Worm (Caenorhabditis elegans) whole organism, L4 larva: ENCODE data around the gene Y77E11A.7.
A peak's percentile ranks its signal among the peaks of the same experiment; 100 is the strongest.

Experiments used
- F37D6.2 ChIP-seq: sonication (generic microtip); optimal IDR thresholded peaks from 2 replicates; lab custom pipeline; 2016; ENCODE audit warnings: mild to moderate bottlenecking, missing genetic modification characterization, missing compliant biosample characterization
- F49E8.2 ChIP-seq: sonication (generic microtip); optimal IDR thresholded peaks from 2 replicates; lab custom pipeline; 2016; ENCODE audit warnings: missing compliant biosample characterization, mild to moderate bottlenecking, missing genetic modification characterization, borderline replicate concordance
- R02D3.7 ChIP-seq: fragments of 150-350 bp; sonication (generic microtip); optimal IDR thresholded peaks from 3 replicates; lab custom pipeline; 2014; ENCODE audit warnings: missing biosample characterization, missing genetic modification characterization
- T26A8.4 ChIP-seq: fragments of 200-800 bp; sonication (Bioruptor generic); IDR thresholded peaks from 2 replicates; pipeline ENCODE4 v1.3.6; 2022; ENCODE audit warnings: missing genetic modification characterization, missing compliant biosample characterization
- Y48G9A.11 ChIP-seq: fragments of 200-800 bp; sonication (Bioruptor generic); IDR thresholded peaks from 2 replicates; pipeline ENCODE4 v1.3.6; 2022; ENCODE audit warnings: missing genetic modification reagents, missing genetic modification characterization, missing compliant biosample characterization
- Y5F2A.4 ChIP-seq: fragments of 200-800 bp; sonication (Bioruptor generic); optimal IDR thresholded peaks from 2 replicates; lab custom pipeline; 2018; ENCODE audit warnings: mild to moderate bottlenecking, missing genetic modification characterization, missing compliant biosample characterization
- ZK337.2 ChIP-seq: fragments of 200-800 bp; sonication (Bioruptor generic); IDR thresholded peaks from 2 replicates; pipeline ENCODE4 v1.3.6; 2022; ENCODE audit warnings: missing genetic modification reagents, missing genetic modification characterization, missing compliant biosample characterization
- aha-1 ChIP-seq: fragments of 150-350 bp; peaks from one replicate; lab custom pipeline; 2014; ENCODE audit warnings: missing biosample characterization, missing genetic modification characterization
- ama-1 ChIP-seq: fragments of 150-350 bp; optimal IDR thresholded peaks from 2 replicates; lab custom pipeline; 2014; ENCODE audit warnings: inconsistent platforms, mixed read lengths
- attf-4 ChIP-seq: sonication (generic microtip); optimal IDR thresholded peaks from 3 replicates; lab custom pipeline; 2017; ENCODE audit warnings: missing biosample characterization, missing genetic modification characterization
- ceh-32 ChIP-seq: sonication (generic microtip); optimal IDR thresholded peaks from 2 replicates; lab custom pipeline; 2016; ENCODE audit warnings: mild to moderate bottlenecking, missing genetic modification characterization, missing compliant biosample characterization; ENCODE audit not compliant: poor library complexity
- ces-1 ChIP-seq: fragments of 150-350 bp; sonication (generic microtip); optimal IDR thresholded peaks from 4 replicates; lab custom pipeline; 2014; ENCODE audit warnings: missing biosample characterization, missing genetic modification reagents, missing genetic modification characterization
- cey-2 ChIP-seq: sonication (generic microtip); optimal IDR thresholded peaks from 3 replicates; lab custom pipeline; 2017; ENCODE audit warnings: missing genetic modification characterization, mild to moderate bottlenecking, missing compliant biosample characterization, antibody characterized with exemption, borderline replicate concordance; ENCODE audit not compliant: insufficient read depth
- dmd-6 ChIP-seq: fragments of 200-800 bp; sonication (Bioruptor generic); IDR thresholded peaks from 2 replicates; pipeline ENCODE4 v1.3.6; 2022; ENCODE audit warnings: missing genetic modification reagents, missing genetic modification characterization, missing compliant biosample characterization
- dpl-1 ChIP-seq: fragments of 150-350 bp; optimal IDR thresholded peaks from 2 replicates; lab custom pipeline; 2014; ENCODE audit warnings: missing biosample characterization, missing genetic modification reagents, missing genetic modification characterization
- dve-1 ChIP-seq: sonication (generic microtip); optimal IDR thresholded peaks from 2 replicates; lab custom pipeline; 2017; ENCODE audit warnings: antibody characterized with exemption, mild to moderate bottlenecking, missing genetic modification characterization, missing compliant biosample characterization; ENCODE audit not compliant: insufficient read depth
- egl-27 ChIP-seq: sonication (generic microtip); optimal IDR thresholded peaks from 3 replicates; lab custom pipeline; 2017; ENCODE audit warnings: missing biosample characterization, missing genetic modification reagents, missing genetic modification characterization
- egl-43 ChIP-seq: fragments of 200-800 bp; sonication (Bioruptor generic); IDR thresholded peaks from 2 replicates; pipeline ENCODE4 v1.3.6; 2022; ENCODE audit warnings: missing genetic modification reagents, missing genetic modification characterization, missing compliant biosample characterization
- fkh-10 ChIP-seq: fragments of 150-350 bp; optimal IDR thresholded peaks from 2 replicates; lab custom pipeline; 2014; ENCODE audit warnings: missing biosample characterization, missing genetic modification reagents, missing genetic modification characterization
- hlh-11 ChIP-seq: fragments of 200-800 bp; sonication (Bioruptor generic); optimal IDR thresholded peaks from 2 replicates; lab custom pipeline; 2018; ENCODE audit warnings: mild to moderate bottlenecking, missing genetic modification characterization, missing compliant biosample characterization
- hmg-1.1 ChIP-seq: fragments of 200-800 bp; sonication (Bioruptor generic); IDR thresholded peaks from 2 replicates; pipeline ENCODE4 v1.3.6; 2022; ENCODE audit warnings: missing genetic modification reagents, missing genetic modification characterization, missing compliant biosample characterization
- lim-7 ChIP-seq: fragments of 200-800 bp; sonication (Bioruptor generic); IDR thresholded peaks from 2 replicates; pipeline ENCODE4 v1.3.6; 2022; ENCODE audit warnings: missing genetic modification characterization, missing compliant biosample characterization
- lin-39 ChIP-seq: fragments of 150-350 bp; optimal IDR thresholded peaks from 2 replicates; lab custom pipeline; 2014; ENCODE audit warnings: missing biosample characterization, missing genetic modification reagents, missing genetic modification characterization
- lir-3 ChIP-seq: sonication (generic microtip); optimal IDR thresholded peaks from 2 replicates; lab custom pipeline; 2016; ENCODE audit warnings: mild to moderate bottlenecking, missing genetic modification characterization, missing compliant biosample characterization
- mdl-1 ChIP-seq, 2 experiments: fragments of 150-350 bp in 1 of 2; sonication (generic microtip) in 1 of 2; optimal IDR thresholded peaks; 2 replicates each; lab custom pipeline; 2014 to 2017; ENCODE audit warnings: missing biosample characterization in 2 of 2, missing genetic modification characterization in 2 of 2
- mes-2 ChIP-seq: sonication (generic microtip); optimal IDR thresholded peaks from 2 replicates; lab custom pipeline; 2016; ENCODE audit warnings: missing genotype, mild to moderate bottlenecking, missing genetic modification characterization, missing compliant biosample characterization; ENCODE audit not compliant: poor library complexity, severe bottlenecking
- mxl-2 ChIP-seq: fragments of 200-800 bp; sonication (Bioruptor generic); conservative IDR thresholded peaks from 2 replicates; pipeline ENCODE4 v1.3.6; 2022; ENCODE audit warnings: missing genetic modification reagents, missing genetic modification characterization, missing compliant biosample characterization
- mxl-3 ChIP-seq: fragments of 200-800 bp; sonication (Bioruptor generic); optimal IDR thresholded peaks from 2 replicates; lab custom pipeline; 2018; ENCODE audit warnings: mild to moderate bottlenecking, missing genetic modification characterization, missing compliant biosample characterization
- nhr-102 ChIP-seq: sonication (generic microtip); optimal IDR thresholded peaks from 2 replicates; lab custom pipeline; 2016; ENCODE audit warnings: mild to moderate bottlenecking, missing genetic modification characterization, moderate library complexity, missing compliant biosample characterization
- nhr-25 ChIP-seq: sonication (generic microtip); optimal IDR thresholded peaks from 2 replicates; lab custom pipeline; 2017; ENCODE audit warnings: missing genetic modification characterization, mild to moderate bottlenecking, missing compliant biosample characterization, antibody characterized with exemption, moderate library complexity, borderline replicate concordance; ENCODE audit not compliant: insufficient read depth
- nhr-28 ChIP-seq: fragments of 150-350 bp; optimal IDR thresholded peaks from 2 replicates; lab custom pipeline; 2014; ENCODE audit warnings: missing biosample characterization, missing genetic modification characterization
- nhr-41 ChIP-seq: fragments of 200-800 bp; sonication (Bioruptor generic); IDR thresholded peaks from 2 replicates; pipeline ENCODE4 v1.3.6; 2022; ENCODE audit warnings: missing genetic modification reagents, missing genetic modification characterization, missing compliant biosample characterization
- nhr-48 ChIP-seq: sonication (generic microtip); optimal IDR thresholded peaks from 2 replicates; lab custom pipeline; 2016; ENCODE audit warnings: mild to moderate bottlenecking, missing genetic modification characterization, missing compliant biosample characterization
- nhr-6 ChIP-seq: fragments of 150-350 bp; optimal IDR thresholded peaks from 2 replicates; lab custom pipeline; 2014; ENCODE audit warnings: missing biosample characterization, missing genetic modification characterization
- nhr-76 ChIP-seq: fragments of 150-350 bp; optimal IDR thresholded peaks from 2 replicates; lab custom pipeline; 2014; ENCODE audit warnings: missing biosample characterization, missing genetic modification characterization
- nhr-77 ChIP-seq: fragments of 150-350 bp; optimal IDR thresholded peaks from 2 replicates; lab custom pipeline; 2014; ENCODE audit warnings: missing biosample characterization, missing genetic modification characterization
- pqm-1 ChIP-seq: sonication (generic microtip); optimal IDR thresholded peaks from 2 replicates; lab custom pipeline; 2017; ENCODE audit warnings: missing biosample characterization, missing genetic modification characterization
- set-16 ChIP-seq: fragments of 200-800 bp; sonication (Bioruptor generic); IDR thresholded peaks from 2 replicates; pipeline ENCODE4 v1.3.6; 2022; ENCODE audit warnings: missing genetic modification reagents, missing genetic modification characterization, missing compliant biosample characterization
- skn-1 ChIP-seq: fragments of 150-350 bp; optimal IDR thresholded peaks from 2 replicates; lab custom pipeline; 2014; ENCODE audit warnings: missing biosample characterization, missing genetic modification characterization
- tag-97 ChIP-seq: fragments of 200-800 bp; sonication (Bioruptor generic); IDR thresholded peaks from 2 replicates; pipeline ENCODE4 v1.3.6; 2022; ENCODE audit warnings: missing genetic modification characterization, missing compliant biosample characterization
- tra-1 ChIP-seq: fragments of 200-800 bp; sonication (Bioruptor generic); IDR thresholded peaks from 2 replicates; pipeline ENCODE4 v1.3.6; 2022; ENCODE audit warnings: missing genetic modification reagents, missing genetic modification characterization, missing compliant biosample characterization
- unc-39 ChIP-seq: sonication (generic microtip); optimal IDR thresholded peaks from 2 replicates; lab custom pipeline; 2017; ENCODE audit warnings: missing biosample characterization, missing genetic modification characterization
- vab-7 ChIP-seq: fragments of 200-800 bp; sonication (Bioruptor generic); IDR thresholded peaks from 2 replicates; pipeline ENCODE4 v1.3.6; 2022; ENCODE audit warnings: missing genetic modification reagents, missing genetic modification characterization, missing compliant biosample characterization
- zag-1 ChIP-seq: fragments of 150-350 bp; optimal IDR thresholded peaks from 2 replicates; lab custom pipeline; 2014; ENCODE audit warnings: missing biosample characterization, missing genetic modification characterization
- ztf-11 ChIP-seq: fragments of 150-350 bp; optimal IDR thresholded peaks from 2 replicates; lab custom pipeline; 2014; ENCODE audit warnings: missing biosample characterization, missing genetic modification characterization

The Y77E11A.7 gene

DNA sequence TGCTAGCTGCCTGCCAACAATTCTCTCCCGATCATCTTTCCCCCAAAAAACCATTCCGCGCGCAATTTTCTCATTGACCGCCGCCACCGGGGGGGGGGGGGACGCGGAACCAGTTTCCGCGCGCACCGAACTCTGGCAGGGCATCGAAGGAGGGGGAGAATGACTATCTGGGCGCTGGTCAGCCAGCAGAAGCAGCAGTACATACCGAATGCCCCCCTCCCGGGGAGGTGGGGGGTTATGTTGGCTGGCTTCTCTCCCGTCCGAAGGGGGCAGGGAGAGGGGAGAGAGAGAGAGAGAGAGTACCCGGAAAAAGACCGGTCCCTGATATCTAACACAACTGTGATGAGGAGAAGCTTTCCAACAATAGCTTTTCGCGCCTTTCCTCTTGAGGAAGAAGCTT, 42.0 kb downstream of the Y77E11A.7 start (continued):
- TF ChIP-seq nhr-25 (tag; lab: Kevin White, UChicago) (no peak), nhr-77 (tag; lab: Kevin White, UChicago) (no peak), aha-1 (tag; lab: Kevin White, UChicago) (peak; percentile 71), ama-1 (no peak), Y5F2A.4 (GFP tag; lab: Kevin White, UChicago) (no peak), R02D3.7 (no peak), mxl-2 (GFP tag; lab: Robert Waterston, UW) (no peak), nhr-6 (tag; lab: Kevin White, UChicago) (no peak), nhr-41 (GFP tag; lab: Robert Waterston, UW) (peak; percentile 75; the same call in 1 of the 2 replicates), lin-39 (no peak), egl-43 (GFP tag; lab: Robert Waterston, UW) (peak; percentile 59; the same call in 1 of the 2 replicates), Y48G9A.11 (GFP tag; lab: Robert Waterston, UW) (no peak), zag-1 (tag; lab: Kevin White, UChicago) (no peak), lim-7 (peak; percentile 20; the same call in 1 of the 2 replicates), egl-27 (tag; lab: Kevin White, UChicago) (no peak), tra-1 (GFP tag; lab: Robert Waterston, UW) (no peak), F49E8.2 (tag; lab: Kevin White, UChicago) (no peak), pqm-1 (tag; lab: Kevin White, UChicago) (no peak), mdl-1 (tag; optimal IDR thresholded peaks at IDR 0.05; lab: Kevin White, UChicago) (no peak), F37D6.2 (tag; lab: Kevin White, UChicago) (no peak), dve-1 (tag; lab: Kevin White, UChicago) (no peak), nhr-48 (tag; lab: Kevin White, UChicago) (no peak), skn-1 (tag; lab: Kevin White, UChicago) (no peak), dpl-1 (GFP tag; lab: Kevin White, UChicago) (no peak), T26A8.4 (GFP tag; lab: Robert Waterston, UW) (peak; percentile 40; the same call in 1 of the 2 replicates), dmd-6 (GFP tag; lab: Robert Waterston, UW) (no peak), cey-2 (tag; lab: Kevin White, UChicago) (no peak), attf-4 (tag; lab: Kevin White, UChicago) (no peak), ztf-11 (no peak), ceh-32 (tag; lab: Kevin White, UChicago) (no peak), ces-1 (GFP tag; lab: Kevin White, UChicago) (no peak), unc-39 (tag; lab: Kevin White, UChicago) (no peak), nhr-76 (no peak), fkh-10 (GFP tag; lab: Kevin White, UChicago) (no peak), mes-2 (tag; lab: Kevin White, UChicago) (no peak), nhr-102 (tag; lab: Kevin White, UChicago) (no peak), vab-7 (no peak)

DNA sequence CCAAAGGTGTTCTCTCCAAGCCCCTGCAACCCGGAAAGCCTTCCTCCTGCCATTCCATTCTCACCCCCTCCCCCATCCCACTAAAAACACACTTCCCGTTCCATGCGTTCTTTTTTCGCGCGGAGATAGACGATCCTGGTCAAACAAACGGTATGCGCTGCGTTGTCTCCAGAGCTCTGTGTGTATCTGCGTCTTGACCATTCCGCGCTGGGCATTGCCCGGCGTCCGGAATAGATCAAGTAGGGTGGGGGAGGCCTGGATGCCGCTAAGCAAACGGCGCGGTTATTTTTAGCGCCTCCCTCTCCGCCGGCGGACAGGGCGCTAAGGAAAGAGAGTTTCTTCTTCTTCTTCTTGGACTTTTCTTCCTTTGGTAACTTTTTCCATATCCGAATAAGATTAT, 44.4 kb downstream of the Y77E11A.7 start:
- TF ChIP-seq hmg-1.1 (no peak), set-16 (GFP tag; lab: Robert Waterston, UW) (peak; percentile 66), aha-1 (tag; lab: Kevin White, UChicago) (peak; percentile 10)

DNA sequence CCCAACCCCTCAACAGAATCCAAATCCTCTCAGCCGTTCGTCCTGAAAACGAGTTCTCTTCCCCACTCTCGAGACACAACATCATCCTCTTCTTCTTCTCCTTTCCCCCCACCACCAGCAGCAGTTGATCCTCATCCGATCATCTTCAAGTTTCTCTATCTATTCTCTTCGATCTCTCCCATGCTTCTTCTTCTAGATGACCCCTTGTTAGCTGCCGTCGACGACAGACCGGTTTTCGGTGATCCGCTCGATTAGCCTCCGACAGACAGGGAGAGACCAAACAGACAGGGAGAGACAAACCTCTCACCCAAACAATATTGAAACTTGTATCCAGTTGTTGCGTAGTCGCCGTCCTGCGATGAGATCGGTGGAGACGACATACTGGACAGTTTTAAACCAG, 48.3 kb downstream of the Y77E11A.7 start:
- TF ChIP-seq hlh-11: peak; percentile 62
- peak; percentile 22 for TF ChIP-seq nhr-28 (tag; lab: Kevin White, UChicago)
- TF ChIP-seq mxl-3 (GFP tag; lab: Kevin White, UChicago): peak; percentile 65
- TF ChIP-seq tag-97 (GFP tag; lab: Robert Waterston, UW): no peak
- TF ChIP-seq mdl-1 (tag; optimal IDR thresholded peaks at IDR 0.05; lab: Kevin White, UChicago): peak in 1 of 2 experiments; percentile 32
- TF ChIP-seq ZK337.2: no peak
- TF ChIP-seq lir-3 (tag; lab: Kevin White, UChicago): no peak
- no peak for TF ChIP-seq nhr-41 (GFP tag; lab: Robert Waterston, UW)
- TF ChIP-seq aha-1 (tag; lab: Kevin White, UChicago): peak; percentile 71
- peak; percentile 29 for TF ChIP-seq nhr-48 (tag; lab: Kevin White, UChicago)
